Worm (Caenorhabditis elegans) whole organism, early embryonic: Measurements from ENCODE around the gene srx-122.

Experiments
- aly-1 ChIP-seq: sonication (generic microtip); optimal IDR thresholded peaks from 2 replicates; lab custom pipeline; 2016; ENCODE audit warnings: missing genetic modification characterization, missing compliant biosample characterization
- ama-1 ChIP-seq: fragments of 150-350 bp; optimal IDR thresholded peaks from 2 replicates; lab custom pipeline; 2014
- ceh-13 ChIP-seq: fragments of 200-800 bp; sonication (Bioruptor generic); optimal IDR thresholded peaks from 2 replicates; lab custom pipeline; 2018; ENCODE audit warnings: mild to moderate bottlenecking, missing genetic modification characterization, missing compliant biosample characterization
- hmbx-1 ChIP-seq: sonication (generic microtip); optimal IDR thresholded peaks from 2 replicates; lab custom pipeline; 2016; ENCODE audit warnings: mild to moderate bottlenecking, missing genetic modification characterization, missing compliant biosample characterization
- hmg-4 ChIP-seq: fragments of 200-800 bp; sonication (Bioruptor generic); optimal IDR thresholded peaks from 2 replicates; lab custom pipeline; 2018; ENCODE audit warnings: mild to moderate bottlenecking, missing genetic modification characterization, missing compliant biosample characterization
- hnd-1 ChIP-seq: sonication (generic microtip); optimal IDR thresholded peaks from 2 replicates; lab custom pipeline; 2016; ENCODE audit warnings: missing genetic modification characterization, missing compliant biosample characterization

DNA sequence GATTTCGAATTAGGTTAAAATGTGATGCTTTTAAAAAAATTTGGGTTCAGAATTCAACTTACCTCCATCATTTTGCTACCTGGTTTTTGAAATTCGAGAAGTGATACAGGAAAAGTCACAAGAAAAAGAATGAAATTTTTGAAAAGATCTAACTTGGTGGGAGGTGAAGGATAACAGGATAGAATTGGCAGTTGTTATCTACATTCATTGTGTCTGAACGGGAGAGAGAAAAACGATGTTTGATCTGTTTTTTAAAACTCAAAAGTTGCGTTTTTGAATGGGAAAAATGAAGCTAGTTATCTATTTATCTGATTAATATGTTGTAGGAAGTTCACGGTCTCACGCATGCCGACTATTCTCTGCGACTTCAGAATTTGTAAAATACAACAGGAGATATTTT is 10.3 kb downstream of the srx-122 start, which contains the start of gene F35F10.7:
- TF ChIP-seq ama-1 (lab: Kevin White, UChicago) (no peak), hnd-1 (tag; lab: Kevin White, UChicago) (no peak), hmg-4 (GFP tag; lab: Kevin White, UChicago) (no peak), hmbx-1 (tag; lab: Kevin White, UChicago) (no peak), aly-1 (tag; lab: Kevin White, UChicago) (no peak), ceh-13 (GFP tag; lab: Kevin White, UChicago) (no peak)
